Fruit fly (Drosophila melanogaster) whole organism, adult: ENCODE data around the gene CG5225.
A peak's percentile ranks its signal among the peaks of the same experiment; 100 is the strongest.

Source experiments
- CG11617 ChIP-seq: fragments of 200-800 bp; sonication (Bioruptor generic); optimal IDR thresholded peaks from 2 replicates; lab custom pipeline; 2017; ENCODE audit warnings: mild to moderate bottlenecking, missing biosample characterization, missing genetic modification reagents, missing genetic modification characterization
- CG12768 ChIP-seq: fragments of 200-800 bp; sonication (Bioruptor generic); optimal IDR thresholded peaks from 2 replicates; lab custom pipeline; 2017; ENCODE audit warnings: missing biosample characterization, missing genetic modification characterization, mild to moderate bottlenecking, moderate library complexity, missing genetic modification reagents
- CG14711 ChIP-seq: fragments of 200-800 bp; sonication (Bioruptor generic); optimal IDR thresholded peaks from 2 replicates; lab custom pipeline; 2018; ENCODE audit warnings: missing biosample characterization, mild to moderate bottlenecking, missing genetic modification characterization, moderate library complexity
- CG1620 ChIP-seq: fragments of 200-800 bp; sonication (Bioruptor generic); optimal IDR thresholded peaks from 2 replicates; lab custom pipeline; 2016; ENCODE audit warnings: missing biosample characterization, missing genetic modification characterization
- CG33017 ChIP-seq: fragments of 200-800 bp; sonication (Bioruptor generic); optimal IDR thresholded peaks from 2 replicates; lab custom pipeline; 2018; ENCODE audit warnings: missing biosample characterization, mild to moderate bottlenecking, missing genetic modification characterization, moderate library complexity
- CG5204 ChIP-seq: fragments of 200-800 bp; sonication (Bioruptor generic); optimal IDR thresholded peaks from 2 replicates; lab custom pipeline; 2016; ENCODE audit warnings: missing biosample characterization, missing genetic modification characterization
- CG7045 ChIP-seq: fragments of 200-800 bp; sonication (Bioruptor generic); optimal IDR thresholded peaks from 2 replicates; lab custom pipeline; 2017; ENCODE audit warnings: missing biosample characterization, mild to moderate bottlenecking, missing genetic modification characterization
- CG7101 ChIP-seq: fragments of 200-800 bp; sonication (Bioruptor generic); optimal IDR thresholded peaks from 2 replicates; lab custom pipeline; 2018; ENCODE audit warnings: missing biosample characterization, mild to moderate bottlenecking, missing genetic modification characterization, moderate library complexity
- Clk ChIP-seq: fragments of 200-800 bp; sonication (Bioruptor generic); optimal IDR thresholded peaks from 2 replicates; lab custom pipeline; 2017; ENCODE audit warnings: missing biosample characterization, missing genetic modification characterization
- Crg-1 ChIP-seq: fragments of 200-800 bp; sonication (Bioruptor generic); optimal IDR thresholded peaks from 2 replicates; lab custom pipeline; 2016; ENCODE audit warnings: missing biosample characterization, missing genetic modification characterization
- Hr96 ChIP-seq: fragments of 200-800 bp; sonication (Bioruptor generic); optimal IDR thresholded peaks from 2 replicates; lab custom pipeline; 2016; ENCODE audit warnings: missing biosample characterization, missing genetic modification characterization
- Mnt ChIP-seq: fragments of 200-800 bp; sonication (Bioruptor generic); optimal IDR thresholded peaks from 2 replicates; lab custom pipeline; 2016; ENCODE audit warnings: missing biosample characterization, mild to moderate bottlenecking, missing genetic modification characterization
- bab1 ChIP-seq: fragments of 200-800 bp; sonication (Bioruptor generic); optimal IDR thresholded peaks from 3 replicates; lab custom pipeline; 2019; ENCODE audit warnings: missing biosample characterization, mild to moderate bottlenecking, missing genetic modification characterization, moderate library complexity
- cic ChIP-seq: fragments of 200-800 bp; sonication (Bioruptor generic); optimal IDR thresholded peaks from 2 replicates; lab custom pipeline; 2017; ENCODE audit warnings: missing biosample characterization, mild to moderate bottlenecking, missing genetic modification characterization, moderate library complexity
- cnc ChIP-seq, 2 experiments: fragments of >200 bp; optimal IDR thresholded peaks; 2 replicates each; lab custom pipeline; 2017
- kay ChIP-seq: fragments of 200-800 bp; sonication (Bioruptor generic); peaks from one replicate; lab custom pipeline; 2016; ENCODE audit warnings: missing biosample characterization, missing genetic modification characterization, borderline replicate concordance
- ovo ChIP-seq: fragments of 200-800 bp; sonication (Bioruptor generic); optimal IDR thresholded peaks from 2 replicates; lab custom pipeline; 2016; ENCODE audit warnings: missing biosample characterization, missing genetic modification characterization
- pad ChIP-seq: fragments of 200-800 bp; sonication (Bioruptor generic); optimal IDR thresholded peaks from 3 replicates; lab custom pipeline; 2017; ENCODE audit warnings: missing biosample characterization, missing genetic modification characterization, mild to moderate bottlenecking, moderate library complexity, missing genetic modification reagents
- tj ChIP-seq: fragments of 200-800 bp; sonication (Bioruptor generic); optimal IDR thresholded peaks from 3 replicates; lab custom pipeline; 2017; ENCODE audit warnings: missing biosample characterization, mild to moderate bottlenecking, missing genetic modification characterization, moderate library complexity
- toe ChIP-seq: fragments of 200-800 bp; sonication (Bioruptor generic); optimal IDR thresholded peaks from 2 replicates; lab custom pipeline; 2016; ENCODE audit warnings: missing biosample characterization, missing genetic modification characterization

The CG5225 gene

dm6 chr3R:17028393-17028792, at the start of gene CG5225:
Gene CG5225, plus strand, starts transcription at chr3R:17028693.
- TF ChIP-seq toe (GFP tag; lab: Kevin White, UChicago) (no peak), tj (GFP tag; lab: Kevin White, UChicago) (no peak), CG7045 (no peak), Hr96 (GFP tag; lab: Kevin White, UChicago) (no peak), Mnt (GFP tag; lab: Kevin White, UChicago) (no peak), cic (GFP tag; lab: Kevin White, UChicago) (no peak), CG33017 (tag; lab: Kevin White, UChicago) (no peak), CG1620 (GFP tag; lab: Kevin White, UChicago) (no peak), Clk (GFP tag; lab: Kevin White, UChicago) (no peak), CG11617 (GFP tag; lab: Kevin White, UChicago) (no peak), Crg-1 (GFP tag; lab: Kevin White, UChicago) (no peak)

DNA sequence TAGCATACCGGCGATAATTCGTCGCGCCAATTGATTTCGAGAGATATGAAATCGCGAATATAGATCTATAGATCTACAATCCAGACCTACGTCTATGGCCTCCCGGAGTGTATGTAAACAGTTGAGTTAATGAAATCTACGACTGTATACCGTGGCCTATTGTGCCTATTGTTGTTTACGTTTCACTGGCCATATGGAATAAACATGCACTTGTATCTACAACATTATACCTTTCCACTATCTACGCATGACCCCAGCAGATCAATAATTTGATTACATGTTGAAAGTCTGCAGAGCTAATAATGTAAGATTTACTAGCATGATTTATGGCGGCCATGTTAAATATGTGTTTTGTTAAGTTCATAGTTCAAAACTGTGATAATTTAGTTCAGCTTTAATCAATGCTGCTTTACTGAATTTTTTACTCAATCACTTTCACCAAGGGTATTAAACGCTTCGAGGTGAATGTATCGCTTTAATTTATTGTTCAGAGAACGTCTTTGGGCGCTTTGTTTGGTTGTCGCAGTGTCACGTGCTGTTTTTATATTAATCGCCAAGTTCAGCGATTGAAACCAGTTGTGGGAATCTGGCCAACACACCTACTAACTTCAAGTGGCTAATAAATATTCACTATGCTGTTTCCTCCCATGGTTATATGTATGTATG, 47.4 kb upstream of the CG5225 start:
- TF ChIP-seq cnc (optimal IDR thresholded peaks at IDR 0.05; lab: Kevin White, UChicago) = no peak
- TF ChIP-seq kay (GFP tag; lab: Kevin White, UChicago) = peak; percentile 53
- TF ChIP-seq CG7101 (tag; lab: Kevin White, UChicago) = peak; percentile 2

DNA sequence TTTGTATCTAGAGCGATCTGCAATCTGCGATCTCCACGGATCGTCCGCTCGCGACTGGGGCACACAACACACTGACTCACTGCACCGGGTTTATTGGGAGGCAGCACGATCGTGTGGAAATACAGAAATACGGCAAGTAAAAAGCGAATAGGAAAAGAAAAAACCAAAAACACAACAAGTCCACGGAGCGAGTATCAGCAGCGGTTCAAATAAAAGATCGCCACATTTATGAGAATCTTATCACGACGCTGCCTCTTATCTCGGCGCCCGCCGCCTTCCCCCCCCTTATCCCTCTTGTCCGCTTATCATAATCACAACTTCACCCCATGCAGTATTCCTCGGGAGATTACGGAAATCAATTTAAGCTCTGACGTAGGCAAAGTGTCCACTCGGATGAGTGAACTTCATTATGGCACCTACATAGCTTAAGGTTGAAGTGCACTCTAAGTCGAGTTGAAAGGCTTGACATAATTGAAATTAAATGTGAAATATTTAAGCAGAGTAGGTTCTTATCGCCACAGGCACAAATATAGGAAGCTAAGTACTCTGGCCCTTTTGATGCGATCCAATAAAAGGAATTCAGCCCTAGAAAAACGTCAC, 46.3 kb upstream of the CG5225 start, which contains the start of gene AhcyL2:
TSS of gene AhcyL2 (minus strand) at position 51 of the 600 bp plus-strand sequence.
- peak; percentile 74 for TF ChIP-seq cic (GFP tag; lab: Kevin White, UChicago)
- no peak for TF ChIP-seq ovo (GFP tag; lab: Kevin White, UChicago)
- TF ChIP-seq Hr96 (GFP tag; lab: Kevin White, UChicago) = no peak
- no peak for TF ChIP-seq CG1620 (GFP tag; lab: Kevin White, UChicago)
- no peak for TF ChIP-seq CG5204
- TF ChIP-seq CG33017 (tag; lab: Kevin White, UChicago) = peak; percentile 23
- TF ChIP-seq CG7101 (tag; lab: Kevin White, UChicago) = no peak
- TF ChIP-seq kay (GFP tag; lab: Kevin White, UChicago) = peak; percentile 78
- TF ChIP-seq CG12768 (GFP tag; lab: Kevin White, UChicago) = peak; percentile 12
- no peak for TF ChIP-seq toe (GFP tag; lab: Kevin White, UChicago)

- TF ChIP-seq CG12768 (GFP tag; lab: Kevin White, UChicago) (no peak), CG5204 (no peak), bab1 (GFP tag; lab: Kevin White, UChicago) (no peak), CG11617 (GFP tag; lab: Kevin White, UChicago) (no peak), tj (GFP tag; lab: Kevin White, UChicago) (no peak), Mnt (GFP tag; lab: Kevin White, UChicago) (no peak), ovo (GFP tag; lab: Kevin White, UChicago) (no peak), pad (GFP tag; lab: Kevin White, UChicago) (no peak), cic (GFP tag; lab: Kevin White, UChicago) (no peak), CG14711 (tag; lab: Kevin White, UChicago) (no peak), CG33017 (tag; lab: Kevin White, UChicago) (no peak), Hr96 (GFP tag; lab: Kevin White, UChicago) (no peak), toe (GFP tag; lab: Kevin White, UChicago) (no peak), kay (GFP tag; lab: Kevin White, UChicago) (no peak)
Observed at dm6 chr3R:16983001-16983400, 45.5 kb upstream of the CG5225 start.

dm6 chr3R:16984221-16984620, 44.3 kb upstream of the CG5225 start:
- TF ChIP-seq kay (GFP tag; lab: Kevin White, UChicago) (no peak), CG7101 (tag; lab: Kevin White, UChicago) (no peak), cic (GFP tag; lab: Kevin White, UChicago) (no peak), bab1 (GFP tag; lab: Kevin White, UChicago) (no peak), CG33017 (tag; lab: Kevin White, UChicago) (no peak), CG12768 (GFP tag; lab: Kevin White, UChicago) (no peak)

DNA sequence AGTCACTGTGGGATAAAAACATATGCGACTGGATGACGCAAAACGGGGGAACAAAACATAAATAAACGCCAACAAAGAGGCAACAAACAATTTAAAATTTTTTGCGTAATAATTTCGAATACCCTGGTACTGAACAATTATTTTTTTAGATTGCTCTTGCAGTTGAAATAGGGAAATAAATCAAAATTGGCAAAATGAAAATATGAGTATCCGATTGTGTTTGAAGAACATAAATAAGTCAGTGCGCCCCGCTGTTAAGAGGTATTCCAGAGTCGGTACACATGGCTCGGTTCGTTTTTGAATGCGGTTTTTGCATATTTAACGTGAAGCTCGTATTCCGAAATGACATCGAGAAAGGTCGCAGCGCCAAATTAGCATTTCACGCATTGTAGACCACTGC, 42.9 kb upstream of the CG5225 start:
- TF ChIP-seq kay (GFP tag; lab: Kevin White, UChicago) (peak; percentile 79), pad (GFP tag; lab: Kevin White, UChicago) (no peak), CG11617 (GFP tag; lab: Kevin White, UChicago) (no peak), CG7101 (tag; lab: Kevin White, UChicago) (no peak)
